Worm (Caenorhabditis elegans): ENCODE measurements around the gene T14B4.20.

Gene T14B4.20

ce11 chrII:6734674-6735073 is 18.0 kb downstream of the T14B4.20 start, which contains the start of gene T14B4.3:
TSS of gene T14B4.3 (plus strand) at chrII:6734937.
- TF ChIP-seq him-1 (tag; optimal IDR thresholded peaks at IDR 0.05) (no peak), W03F9.2 (tag; optimal IDR thresholded peaks at IDR 0.05) (peak; percentile 46), dao-5 (tag; optimal IDR thresholded peaks at IDR 0.05) (no peak)

ce11 chrII:6736066-6736465 is 19.4 kb downstream of the T14B4.20 start, which contains the start of gene mrps-18.C:
TSS of gene mrps-18.C (plus strand) at chrII:6736203.
- TF ChIP-seq W03F9.2 (tag; optimal IDR thresholded peaks at IDR 0.05) = no peak
- TF ChIP-seq him-1 (tag; optimal IDR thresholded peaks at IDR 0.05) = no peak
- TF ChIP-seq dao-5 (tag; optimal IDR thresholded peaks at IDR 0.05) = no peak

ce11 chrII:6736604-6737003 is 19.9 kb downstream of the T14B4.20 start, which contains the start of gene T14B4.1:
TSS of gene T14B4.1 (plus strand) at chrII:6736904.
- TF ChIP-seq dao-5 (tag; optimal IDR thresholded peaks at IDR 0.05) = no peak
- no peak for TF ChIP-seq W03F9.2 (tag; optimal IDR thresholded peaks at IDR 0.05)
- TF ChIP-seq him-1 (tag; optimal IDR thresholded peaks at IDR 0.05) = no peak

- TF ChIP-seq dao-5 (tag; optimal IDR thresholded peaks at IDR 0.05) (no peak), him-1 (tag; optimal IDR thresholded peaks at IDR 0.05) (peak; percentile 12)
Measured at ce11 chrII:6741428-6741827, 24.7 kb downstream of the T14B4.20 start, which contains the start of gene exos-8. TSS of gene exos-8 (plus strand) at chrII:6741691.

- no peak for TF ChIP-seq W03F9.2 (tag; optimal IDR thresholded peaks at IDR 0.05)
- TF ChIP-seq him-1 (tag; optimal IDR thresholded peaks at IDR 0.05) = no peak
- TF ChIP-seq dao-5 (tag; optimal IDR thresholded peaks at IDR 0.05) = no peak
Measured at ce11 chrII:6742614-6743013, 25.9 kb downstream of the T14B4.20 start, which contains the start of gene F41G3.6. TSS of gene F41G3.6 (plus strand) at chrII:6742914.

ce11 chrII:6744648-6745047 is 27.9 kb downstream of the T14B4.20 start, which contains the start of gene ins-15:
TSS of gene ins-15 (minus strand) at chrII:6744748.
- no peak for TF ChIP-seq W03F9.2 (tag; optimal IDR thresholded peaks at IDR 0.05)

- no peak for TF ChIP-seq W03F9.2 (tag; optimal IDR thresholded peaks at IDR 0.05)
Measured at ce11 chrII:6745783-6746182, 29.1 kb downstream of the T14B4.20 start, which contains the start of gene ins-14. TSS of gene ins-14 (minus strand) at chrII:6745814.

- TF ChIP-seq dao-5 (tag; optimal IDR thresholded peaks at IDR 0.05) (no peak), W03F9.2 (tag; optimal IDR thresholded peaks at IDR 0.05) (no peak), him-1 (tag; optimal IDR thresholded peaks at IDR 0.05) (no peak)
Measured at ce11 chrII:6746404-6746803, 29.7 kb downstream of the T14B4.20 start, which contains the start of gene F41G3.5. TSS of gene F41G3.5 (plus strand) at chrII:6746704.

ce11 chrII:6749422-6749821 is 32.7 kb downstream of the T14B4.20 start, which contains the start of gene F41G3.10:
TSS of gene F41G3.10 (minus strand) at chrII:6749522.
- no peak for TF ChIP-seq dao-5 (tag; optimal IDR thresholded peaks at IDR 0.05)
- no peak for TF ChIP-seq him-1 (tag; optimal IDR thresholded peaks at IDR 0.05)
- TF ChIP-seq W03F9.2 (tag; optimal IDR thresholded peaks at IDR 0.05) = no peak

ce11 chrII:6750929-6751328 is 34.2 kb downstream of the T14B4.20 start, which contains the start of gene F41G3.20:
TSS of gene F41G3.20 (minus strand) at chrII:6751029.
- TF ChIP-seq him-1 (tag; optimal IDR thresholded peaks at IDR 0.05) (no peak), dao-5 (tag; optimal IDR thresholded peaks at IDR 0.05) (no peak), W03F9.2 (tag; optimal IDR thresholded peaks at IDR 0.05) (no peak)

ce11 chrII:6752027-6752426 is 35.3 kb downstream of the T14B4.20 start, which contains the start of gene F41G3.19:
TSS of gene F41G3.19 (minus strand) at chrII:6752127.
- TF ChIP-seq him-1 (tag; optimal IDR thresholded peaks at IDR 0.05) (no peak), dao-5 (tag; optimal IDR thresholded peaks at IDR 0.05) (no peak), W03F9.2 (tag; optimal IDR thresholded peaks at IDR 0.05) (no peak)

ce11 chrII:6752850-6753249 is 36.1 kb downstream of the T14B4.20 start, which contains the start of gene F41G3.21:
TSS of gene F41G3.21 (minus strand) at chrII:6752950.
- no peak for TF ChIP-seq dao-5 (tag; optimal IDR thresholded peaks at IDR 0.05)
- TF ChIP-seq him-1 (tag; optimal IDR thresholded peaks at IDR 0.05) = no peak
- TF ChIP-seq W03F9.2 (tag; optimal IDR thresholded peaks at IDR 0.05) = no peak

ce11 chrII:6754671-6755224 is 38.0 kb downstream of the T14B4.20 start, which contains the start of the genes srx-95 and fis-1:
TSS of gene srx-95 (minus strand) at chrII:6754771.
TSS of gene fis-1 (plus strand) at chrII:6755174.
- TF ChIP-seq dao-5 (tag; optimal IDR thresholded peaks at IDR 0.05) (no peak), him-1 (tag; optimal IDR thresholded peaks at IDR 0.05) (no peak), W03F9.2 (tag; optimal IDR thresholded peaks at IDR 0.05) (no peak)

- TF ChIP-seq him-1 (tag; optimal IDR thresholded peaks at IDR 0.05) (no peak), dao-5 (tag; optimal IDR thresholded peaks at IDR 0.05) (no peak), W03F9.2 (tag; optimal IDR thresholded peaks at IDR 0.05) (no peak)
Measured at ce11 chrII:6756232-6756631, 39.5 kb downstream of the T14B4.20 start, which contains the start of gene F41G3.3. TSS of gene F41G3.3 (plus strand) at chrII:6756532.

Data from whole organism, L4/young adult.